Fruit fly (Drosophila melanogaster) whole organism, adult: Measurements from ENCODE around the gene mew.

Experiments used
- CG11617 ChIP-seq: fragments of 200-800 bp; sonication (Bioruptor generic); optimal IDR thresholded peaks from 2 replicates; lab custom pipeline; 2017; ENCODE audit warnings: mild to moderate bottlenecking, missing biosample characterization, missing genetic modification reagents, missing genetic modification characterization
- CG14711 ChIP-seq: fragments of 200-800 bp; sonication (Bioruptor generic); optimal IDR thresholded peaks from 2 replicates; lab custom pipeline; 2018; ENCODE audit warnings: missing biosample characterization, mild to moderate bottlenecking, missing genetic modification characterization, moderate library complexity
- CG1620 ChIP-seq: fragments of 200-800 bp; sonication (Bioruptor generic); optimal IDR thresholded peaks from 2 replicates; lab custom pipeline; 2016; ENCODE audit warnings: missing biosample characterization, missing genetic modification characterization
- CG5204 ChIP-seq: fragments of 200-800 bp; sonication (Bioruptor generic); optimal IDR thresholded peaks from 2 replicates; lab custom pipeline; 2016; ENCODE audit warnings: missing biosample characterization, missing genetic modification characterization
- CG7101 ChIP-seq: fragments of 200-800 bp; sonication (Bioruptor generic); optimal IDR thresholded peaks from 2 replicates; lab custom pipeline; 2018; ENCODE audit warnings: missing biosample characterization, mild to moderate bottlenecking, missing genetic modification characterization, moderate library complexity
- Clk ChIP-seq: fragments of 200-800 bp; sonication (Bioruptor generic); optimal IDR thresholded peaks from 2 replicates; lab custom pipeline; 2017; ENCODE audit warnings: missing biosample characterization, missing genetic modification characterization
- Crg-1 ChIP-seq: fragments of 200-800 bp; sonication (Bioruptor generic); optimal IDR thresholded peaks from 2 replicates; lab custom pipeline; 2016; ENCODE audit warnings: missing biosample characterization, missing genetic modification characterization
- cnc ChIP-seq, 2 experiments: fragments of >200 bp; optimal IDR thresholded peaks; 2 replicates each; lab custom pipeline; 2017
- kay ChIP-seq: fragments of 200-800 bp; sonication (Bioruptor generic); peaks from one replicate; lab custom pipeline; 2016; ENCODE audit warnings: missing biosample characterization, missing genetic modification characterization, borderline replicate concordance
- ovo ChIP-seq: fragments of 200-800 bp; sonication (Bioruptor generic); optimal IDR thresholded peaks from 2 replicates; lab custom pipeline; 2016; ENCODE audit warnings: missing biosample characterization, missing genetic modification characterization
- tj ChIP-seq: fragments of 200-800 bp; sonication (Bioruptor generic); optimal IDR thresholded peaks from 3 replicates; lab custom pipeline; 2017; ENCODE audit warnings: missing biosample characterization, mild to moderate bottlenecking, missing genetic modification characterization, moderate library complexity
- toe ChIP-seq: fragments of 200-800 bp; sonication (Bioruptor generic); optimal IDR thresholded peaks from 2 replicates; lab custom pipeline; 2016; ENCODE audit warnings: missing biosample characterization, missing genetic modification characterization

DNA sequence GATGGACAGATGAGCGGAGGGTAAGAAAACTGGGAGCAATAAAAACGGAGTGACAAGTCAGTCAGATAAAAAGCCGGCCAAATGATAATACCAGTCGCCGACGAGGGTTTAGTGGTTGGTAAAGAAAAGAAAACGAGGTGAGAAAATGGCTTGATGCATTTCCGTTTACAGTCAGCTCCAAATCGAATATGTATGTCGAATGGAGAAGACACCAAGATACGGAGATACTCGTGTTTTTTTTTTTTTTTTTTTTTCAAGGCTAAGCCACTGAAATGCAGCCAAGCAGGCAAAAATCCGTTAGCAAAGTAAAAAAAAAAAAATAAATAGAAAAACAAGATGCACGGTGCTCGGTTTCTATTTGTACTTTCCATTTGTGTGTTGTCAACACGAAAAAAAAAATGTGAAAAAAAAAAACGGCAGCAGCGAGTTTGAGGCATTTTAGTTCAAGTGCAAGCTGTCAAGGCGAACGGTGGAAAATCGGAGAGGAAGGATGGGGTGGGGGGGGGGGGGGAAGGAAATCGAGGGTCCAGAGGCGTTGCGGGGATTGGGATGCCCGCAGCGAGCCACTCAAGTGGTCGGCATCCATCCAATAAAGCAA is 14.5 kb downstream of the mew start:
- no peak for TF ChIP-seq CG1620
- TF ChIP-seq kay: peak; percentile 78
- no peak for TF ChIP-seq CG11617 (GFP tag; lab: Kevin White, UChicago)
- TF ChIP-seq Clk (GFP tag; lab: Kevin White, UChicago): no peak
- TF ChIP-seq tj (GFP tag; lab: Kevin White, UChicago): peak; percentile 19
- no peak for TF ChIP-seq Crg-1
- TF ChIP-seq CG5204 (GFP tag; lab: Kevin White, UChicago): no peak
- TF ChIP-seq toe (GFP tag; lab: Kevin White, UChicago): no peak
- no peak for TF ChIP-seq CG7101
- no peak for TF ChIP-seq cnc (optimal IDR thresholded peaks at IDR 0.05; lab: Kevin White, UChicago)
- TF ChIP-seq CG14711 (tag; lab: Kevin White, UChicago): no peak
- no peak for TF ChIP-seq ovo (GFP tag; lab: Kevin White, UChicago)
